Worm (Caenorhabditis elegans): ENCODE data around the gene F25E5.5.
A peak's percentile ranks its signal among the peaks of the same experiment; 100 is the strongest.

The F25E5.5 gene

ce11 chrV:7465509-7465908 lies 18.4 kb downstream of the F25E5.5 start, which contains the start of gene F25E5.1:
F25E5.1 (plus strand) TSS chrV:7465884.
- TF ChIP-seq ceh-43 (GFP tag; optimal IDR thresholded peaks at IDR 0.05), result no peak
- TF ChIP-seq blmp-1 (tag; optimal IDR thresholded peaks at IDR 0.05), result no peak
- TF ChIP-seq zip-8 (tag; optimal IDR thresholded peaks at IDR 0.05), result no peak
- peak; percentile 31 for TF ChIP-seq nhr-237 (tag; optimal IDR thresholded peaks at IDR 0.05)
- no peak for TF ChIP-seq elt-1 (tag; optimal IDR thresholded peaks at IDR 0.05; ENCODE audit: borderline replicate concordance, insufficient read depth)
- no peak for TF ChIP-seq unc-39 (tag; optimal IDR thresholded peaks at IDR 0.05)
- no peak for TF ChIP-seq ham-2 (GFP tag; optimal IDR thresholded peaks at IDR 0.05)
- TF ChIP-seq sem-2 (GFP tag; optimal IDR thresholded peaks at IDR 0.05), result no peak
- TF ChIP-seq elt-3 (tag; optimal IDR thresholded peaks at IDR 0.05), result no peak
- TF ChIP-seq pha-4 (tag; optimal IDR thresholded peaks at IDR 0.05), result peak; percentile 44
- no peak for TF ChIP-seq drap-1 (GFP tag; optimal IDR thresholded peaks at IDR 0.05)
- no peak for TF ChIP-seq hlh-1 (tag; optimal IDR thresholded peaks at IDR 0.05)
- no peak for TF ChIP-seq flh-1 (GFP tag; optimal IDR thresholded peaks at IDR 0.05)
- no peak for TF ChIP-seq lin-32 (GFP tag; optimal IDR thresholded peaks at IDR 0.05)
- no peak for TF ChIP-seq ceh-83 (GFP tag; optimal IDR thresholded peaks at IDR 0.05)
- TF ChIP-seq snpc-4 (tag; optimal IDR thresholded peaks at IDR 0.05), result no peak
- no peak for TF ChIP-seq ces-1 (GFP tag; optimal IDR thresholded peaks at IDR 0.05)
- no peak for TF ChIP-seq nhr-76 (tag; optimal IDR thresholded peaks at IDR 0.05)
- TF ChIP-seq mab-5 (tag; optimal IDR thresholded peaks at IDR 0.05), result no peak
- TF ChIP-seq unc-120 (tag; optimal IDR thresholded peaks at IDR 0.05; ENCODE audit: poor library complexity, severe bottlenecking), result peak; percentile 98
- no peak for TF ChIP-seq tbx-8 (GFP tag; optimal IDR thresholded peaks at IDR 0.05)
- TF ChIP-seq nhr-12 (tag; optimal IDR thresholded peaks at IDR 0.05), result no peak
- TF ChIP-seq unc-62 (GFP tag; optimal IDR thresholded peaks at IDR 0.05), result no peak
- TF ChIP-seq nhr-28 (tag; optimal IDR thresholded peaks at IDR 0.05), result no peak
- TF ChIP-seq ceh-39 (tag; optimal IDR thresholded peaks at IDR 0.05), result no peak
- TF ChIP-seq cnd-1 (tag; optimal IDR thresholded peaks at IDR 0.05), result no peak
- peak; percentile 59 for TF ChIP-seq mep-1 (tag; optimal IDR thresholded peaks at IDR 0.05)
- TF ChIP-seq ztf-11 (tag; optimal IDR thresholded peaks at IDR 0.05), result no peak
- TF ChIP-seq bed-3 (GFP tag; optimal IDR thresholded peaks at IDR 0.05), result no peak
- no peak for TF ChIP-seq nhr-2 (tag; optimal IDR thresholded peaks at IDR 0.05)
- TF ChIP-seq sptf-1 (tag; optimal IDR thresholded peaks at IDR 0.05), result peak; percentile 45
- peak; percentile 54 for TF ChIP-seq lin-13 (tag; optimal IDR thresholded peaks at IDR 0.05)
- peak; percentile 58 for TF ChIP-seq lsy-2 (tag; optimal IDR thresholded peaks at IDR 0.05)
- TF ChIP-seq mls-2 (tag; optimal IDR thresholded peaks at IDR 0.05), result no peak
- TF ChIP-seq M03D4.4 (tag; optimal IDR thresholded peaks at IDR 0.05), result peak; percentile 37

- no peak for TF ChIP-seq lin-32 (GFP tag; optimal IDR thresholded peaks at IDR 0.05)
- no peak for TF ChIP-seq ceh-43 (GFP tag; optimal IDR thresholded peaks at IDR 0.05)
- no peak for TF ChIP-seq sem-2 (GFP tag; optimal IDR thresholded peaks at IDR 0.05)
- no peak for TF ChIP-seq flh-1 (GFP tag; optimal IDR thresholded peaks at IDR 0.05)
- TF ChIP-seq nhr-76 (tag; optimal IDR thresholded peaks at IDR 0.05), result no peak
- no peak for TF ChIP-seq ztf-11 (tag; optimal IDR thresholded peaks at IDR 0.05)
- no peak for TF ChIP-seq elt-3 (tag; optimal IDR thresholded peaks at IDR 0.05)
- TF ChIP-seq elt-1 (tag; optimal IDR thresholded peaks at IDR 0.05; ENCODE audit: borderline replicate concordance, insufficient read depth), result no peak
- no peak for TF ChIP-seq lin-13 (tag; optimal IDR thresholded peaks at IDR 0.05)
- no peak for TF ChIP-seq ceh-83 (GFP tag; optimal IDR thresholded peaks at IDR 0.05)
- no peak for TF ChIP-seq M03D4.4 (tag; optimal IDR thresholded peaks at IDR 0.05)
- no peak for TF ChIP-seq blmp-1 (tag; optimal IDR thresholded peaks at IDR 0.05)
- no peak for TF ChIP-seq nhr-2 (tag; optimal IDR thresholded peaks at IDR 0.05)
- no peak for TF ChIP-seq hlh-1 (tag; optimal IDR thresholded peaks at IDR 0.05)
- no peak for TF ChIP-seq drap-1 (GFP tag; optimal IDR thresholded peaks at IDR 0.05)
- no peak for TF ChIP-seq mep-1 (tag; optimal IDR thresholded peaks at IDR 0.05)
Observed at ce11 chrV:7472815-7473214, 25.8 kb downstream of the F25E5.5 start, which contains the start of gene str-28. str-28 (minus strand) TSS chrV:7472915.

ce11 chrV:7476766-7477165 lies 29.7 kb downstream of the F25E5.5 start, which contains the start of gene srh-125:
srh-125 (minus strand) TSS chrV:7476866.
- TF ChIP-seq sptf-1 (tag; optimal IDR thresholded peaks at IDR 0.05) (no peak), nhr-12 (tag; optimal IDR thresholded peaks at IDR 0.05) (no peak)

- TF ChIP-seq elt-3 (tag; optimal IDR thresholded peaks at IDR 0.05), result no peak
Observed at ce11 chrV:7478404-7478803, 31.3 kb downstream of the F25E5.5 start, which contains the start of gene str-190. str-190 (minus strand) TSS chrV:7478504.
